Worm (Caenorhabditis elegans) whole organism, mixed stage, embryonic: Measurements from ENCODE around the gene F02C9.2.

ENCODE experiments used
- M03D4.4 ChIP-seq: sonication (generic microtip); optimal IDR thresholded peaks from 2 replicates; lab custom pipeline; 2017; ENCODE audit warnings: mild to moderate bottlenecking, missing genetic modification characterization, missing compliant biosample characterization
- bed-3 ChIP-seq: fragments of 200-800 bp; sonication (Bioruptor generic); optimal IDR thresholded peaks from 3 replicates; lab custom pipeline; 2018; ENCODE audit warnings: mild to moderate bottlenecking, missing genetic modification characterization, moderate library complexity, missing compliant biosample characterization
- blmp-1 ChIP-seq: fragments of 150-350 bp; optimal IDR thresholded peaks from 2 replicates; lab custom pipeline; 2014; ENCODE audit warnings: missing biosample characterization, missing genetic modification characterization
- ceh-39 ChIP-seq: fragments of 150-350 bp; optimal IDR thresholded peaks from 2 replicates; lab custom pipeline; 2014; ENCODE audit warnings: missing biosample characterization, missing genetic modification characterization
- ceh-43 ChIP-seq: fragments of 200-800 bp; sonication (Bioruptor generic); optimal IDR thresholded peaks from 2 replicates; lab custom pipeline; 2018; ENCODE audit warnings: mild to moderate bottlenecking, missing genetic modification characterization, moderate library complexity, missing compliant biosample characterization
- ceh-83 ChIP-seq: fragments of 200-800 bp; sonication (Bioruptor generic); optimal IDR thresholded peaks from 2 replicates; lab custom pipeline; 2018; ENCODE audit warnings: mild to moderate bottlenecking, missing genetic modification characterization, missing compliant biosample characterization
- ces-1 ChIP-seq: fragments of 150-350 bp; optimal IDR thresholded peaks from 2 replicates; lab custom pipeline; 2014; ENCODE audit warnings: missing biosample characterization, missing genetic modification reagents, missing genetic modification characterization
- cnd-1 ChIP-seq: fragments of 200-800 bp; sonication (Bioruptor generic); optimal IDR thresholded peaks from 2 replicates; lab custom pipeline; 2018; ENCODE audit warnings: mild to moderate bottlenecking, missing genetic modification characterization, missing compliant biosample characterization
- drap-1 ChIP-seq: fragments of 200-800 bp; sonication (Bioruptor generic); optimal IDR thresholded peaks from 3 replicates; lab custom pipeline; 2018; ENCODE audit warnings: mild to moderate bottlenecking, missing genetic modification characterization, missing compliant biosample characterization
- elt-1 ChIP-seq: sonication (generic microtip); optimal IDR thresholded peaks from 2 replicates; lab custom pipeline; 2017; ENCODE audit warnings: missing genetic modification characterization, mild to moderate bottlenecking, missing compliant biosample characterization, antibody characterized with exemption, moderate library complexity, borderline replicate concordance; ENCODE audit not compliant: insufficient read depth
- elt-3 ChIP-seq: fragments of 150-350 bp; optimal IDR thresholded peaks from 2 replicates; lab custom pipeline; 2014; ENCODE audit warnings: missing biosample characterization, missing genetic modification characterization
- flh-1 ChIP-seq: fragments of 200-800 bp; sonication (Bioruptor generic); optimal IDR thresholded peaks from 2 replicates; lab custom pipeline; 2018; ENCODE audit warnings: mild to moderate bottlenecking, missing genetic modification characterization, moderate library complexity, missing compliant biosample characterization
- ham-2 ChIP-seq: fragments of 200-800 bp; sonication (Bioruptor generic); optimal IDR thresholded peaks from 2 replicates; lab custom pipeline; 2018; ENCODE audit warnings: mild to moderate bottlenecking, missing genetic modification characterization, missing compliant biosample characterization
- hlh-1 ChIP-seq: fragments of 150-350 bp; optimal IDR thresholded peaks from 2 replicates; lab custom pipeline; 2014; ENCODE audit warnings: missing biosample characterization, missing genetic modification reagents, missing genetic modification characterization
- lin-13 ChIP-seq: fragments of 150-350 bp; optimal IDR thresholded peaks from 2 replicates; lab custom pipeline; 2014; ENCODE audit warnings: missing biosample characterization, missing genetic modification characterization
- lin-32 ChIP-seq: fragments of 200-800 bp; sonication (Bioruptor generic); optimal IDR thresholded peaks from 2 replicates; lab custom pipeline; 2018; ENCODE audit warnings: mild to moderate bottlenecking, missing genetic modification characterization, missing compliant biosample characterization
- lsy-2 ChIP-seq: fragments of 150-350 bp; optimal IDR thresholded peaks from 2 replicates; lab custom pipeline; 2014; ENCODE audit warnings: missing biosample characterization, missing genetic modification characterization
- mab-5 ChIP-seq: fragments of 150-350 bp; optimal IDR thresholded peaks from 2 replicates; lab custom pipeline; 2014; ENCODE audit warnings: missing biosample characterization, missing genetic modification characterization
- mep-1 ChIP-seq: fragments of 150-350 bp; optimal IDR thresholded peaks from 2 replicates; lab custom pipeline; 2017; ENCODE audit warnings: missing biosample characterization, missing genetic modification reagents, missing genetic modification characterization, inconsistent platforms
- mls-2 ChIP-seq: sonication (generic microtip); optimal IDR thresholded peaks from 2 replicates; lab custom pipeline; 2016; ENCODE audit warnings: mild to moderate bottlenecking, missing genetic modification characterization, moderate library complexity, missing compliant biosample characterization
- nhr-2 ChIP-seq: fragments of 150-350 bp; optimal IDR thresholded peaks from 2 replicates; lab custom pipeline; 2014; ENCODE audit warnings: missing biosample characterization, missing genetic modification characterization
- nhr-28 ChIP-seq: fragments of 150-350 bp; optimal IDR thresholded peaks from 2 replicates; lab custom pipeline; 2014; ENCODE audit warnings: missing biosample characterization, missing genetic modification characterization
- nhr-76 ChIP-seq: sonication (generic microtip); optimal IDR thresholded peaks from 2 replicates; lab custom pipeline; 2017; ENCODE audit warnings: missing biosample characterization, missing genetic modification characterization
- pha-4 ChIP-seq: fragments of 150-350 bp; optimal IDR thresholded peaks from 2 replicates; lab custom pipeline; 2018; ENCODE audit warnings: missing biosample characterization, missing genetic modification reagents, missing genetic modification characterization
- sem-2 ChIP-seq: fragments of 200-800 bp; sonication (Bioruptor generic); optimal IDR thresholded peaks from 2 replicates; lab custom pipeline; 2018; ENCODE audit warnings: mild to moderate bottlenecking, missing genetic modification characterization, missing compliant biosample characterization
- snpc-4 ChIP-seq: fragments of 150-350 bp; optimal IDR thresholded peaks from 2 replicates; lab custom pipeline; 2014; ENCODE audit warnings: missing biosample characterization, missing genetic modification characterization
- sptf-1 ChIP-seq: sonication (generic microtip); optimal IDR thresholded peaks from 2 replicates; lab custom pipeline; 2017; ENCODE audit warnings: mild to moderate bottlenecking, missing genetic modification characterization, moderate library complexity, missing compliant biosample characterization
- tbx-8 ChIP-seq: fragments of 200-800 bp; sonication (Bioruptor generic); optimal IDR thresholded peaks from 2 replicates; lab custom pipeline; 2018; ENCODE audit warnings: mild to moderate bottlenecking, missing genetic modification characterization, moderate library complexity, missing compliant biosample characterization
- unc-39 ChIP-seq: fragments of 150-350 bp; optimal IDR thresholded peaks from 2 replicates; lab custom pipeline; 2014; ENCODE audit warnings: missing biosample characterization, missing genetic modification characterization
- unc-62 ChIP-seq: fragments of 150-350 bp; optimal IDR thresholded peaks from 2 replicates; lab custom pipeline; 2014; ENCODE audit warnings: missing biosample characterization, missing genetic modification reagents, missing genetic modification characterization
- zip-8 ChIP-seq: fragments of 150-350 bp; optimal IDR thresholded peaks from 2 replicates; lab custom pipeline; 2014; ENCODE audit warnings: missing biosample characterization, missing genetic modification characterization
- ztf-11 ChIP-seq: fragments of 150-350 bp; optimal IDR thresholded peaks from 2 replicates; lab custom pipeline; 2014; ENCODE audit warnings: missing biosample characterization, missing genetic modification characterization

Gene F02C9.2

ce11 chrV:3155072-3155471, 21.6 kb downstream of the F02C9.2 start, which contains the start of gene srab-7:
srab-7 (minus strand) TSS chrV:3155172.
- no peak for TF ChIP-seq lin-32
- TF ChIP-seq ces-1 (GFP tag; lab: Kevin White, UChicago) = no peak
- no peak for TF ChIP-seq pha-4 (tag; lab: Kevin White, UChicago)
- no peak for TF ChIP-seq M03D4.4

- TF ChIP-seq nhr-28 (tag; lab: Kevin White, UChicago) = no peak
- TF ChIP-seq unc-62 (GFP tag; lab: Kevin White, UChicago) = no peak
- no peak for TF ChIP-seq tbx-8 (GFP tag; lab: Kevin White, UChicago)
- no peak for TF ChIP-seq mab-5 (tag; lab: Kevin White, UChicago)
- TF ChIP-seq ceh-39 (tag; lab: Kevin White, UChicago) = no peak
- TF ChIP-seq ceh-43 (GFP tag; lab: Kevin White, UChicago) = no peak
- TF ChIP-seq mep-1 (tag; lab: Kevin White, UChicago) = no peak
- TF ChIP-seq lsy-2 (tag; lab: Kevin White, UChicago) = no peak
- TF ChIP-seq hlh-1 = no peak
- no peak for TF ChIP-seq ztf-11 (tag; lab: Kevin White, UChicago)
- no peak for TF ChIP-seq snpc-4 (tag; lab: Kevin White, UChicago)
- TF ChIP-seq sem-2 (GFP tag; lab: Kevin White, UChicago) = no peak
- TF ChIP-seq M03D4.4 = no peak
- TF ChIP-seq elt-1 (tag; lab: Kevin White, UChicago) = no peak
- no peak for TF ChIP-seq zip-8 (tag; lab: Kevin White, UChicago)
- TF ChIP-seq lin-32 = no peak
- TF ChIP-seq drap-1 = no peak
- TF ChIP-seq flh-1 (GFP tag; lab: Kevin White, UChicago) = no peak
These were observed 23.3 kb downstream of the F02C9.2 start, which contains the start of gene exh-1 for ce11 chrV:3156786-3157185. exh-1 (plus strand) TSS chrV:3157086.

DNA sequence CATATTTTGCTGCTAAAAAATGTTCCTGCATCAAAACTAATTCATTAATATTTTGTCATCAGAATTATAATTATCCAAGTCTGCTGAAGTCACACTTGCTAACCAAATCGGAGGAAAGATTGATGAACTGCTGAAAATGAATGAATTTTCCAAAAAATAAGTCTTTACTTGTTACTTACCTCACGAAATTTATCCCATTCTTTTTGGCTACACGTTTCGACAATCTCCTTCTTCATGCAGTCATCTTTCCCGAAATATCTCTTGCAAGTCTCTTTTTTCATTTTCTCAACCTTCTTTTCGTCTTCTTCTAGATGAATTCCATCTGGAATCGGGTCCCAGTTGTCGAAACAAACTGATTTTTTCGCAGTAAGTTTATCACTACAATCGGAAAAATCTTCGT, 24.9 kb downstream of the F02C9.2 start:
- TF ChIP-seq ceh-43 (GFP tag; lab: Kevin White, UChicago) = no peak
- TF ChIP-seq lsy-2 (tag; lab: Kevin White, UChicago) = no peak
- TF ChIP-seq elt-3 (tag; lab: Kevin White, UChicago) = no peak
- no peak for TF ChIP-seq bed-3 (GFP tag; lab: Kevin White, UChicago)
- no peak for TF ChIP-seq tbx-8 (GFP tag; lab: Kevin White, UChicago)
- TF ChIP-seq M03D4.4 = no peak
- TF ChIP-seq cnd-1 = no peak
- TF ChIP-seq drap-1 = no peak
- no peak for TF ChIP-seq mep-1 (tag; lab: Kevin White, UChicago)
- no peak for TF ChIP-seq zip-8 (tag; lab: Kevin White, UChicago)

DNA sequence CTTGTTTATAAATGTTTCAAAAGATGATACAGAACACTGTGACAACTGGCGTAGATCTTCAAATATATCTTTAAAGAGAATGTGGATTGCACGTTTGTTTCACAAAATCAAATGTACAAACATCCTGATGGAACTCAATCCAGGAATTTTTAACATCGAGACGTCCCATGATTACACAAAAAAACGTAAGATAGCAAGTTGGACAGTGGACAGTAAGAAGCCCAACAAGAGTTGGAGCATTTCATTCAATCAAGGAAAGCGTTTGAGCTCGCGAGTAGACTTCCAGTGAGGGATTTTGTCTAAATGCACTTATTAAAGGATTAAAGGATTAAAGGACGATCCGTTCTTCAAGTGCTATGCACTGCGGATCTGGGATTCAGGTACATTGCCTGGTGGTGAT, 25.7 kb downstream of the F02C9.2 start, which contains the start of gene C36C5.12:
C36C5.12 (minus strand) TSS at position 101 of the 400 bp plus-strand sequence.
- no peak for TF ChIP-seq lin-13 (tag; lab: Kevin White, UChicago)
- TF ChIP-seq elt-3 (tag; lab: Kevin White, UChicago) = no peak
- no peak for TF ChIP-seq sem-2 (GFP tag; lab: Kevin White, UChicago)
- no peak for TF ChIP-seq ceh-43 (GFP tag; lab: Kevin White, UChicago)
- no peak for TF ChIP-seq mab-5 (tag; lab: Kevin White, UChicago)
- TF ChIP-seq ceh-39 (tag; lab: Kevin White, UChicago) = no peak
- TF ChIP-seq mls-2 (tag; lab: Kevin White, UChicago) = no peak
- no peak for TF ChIP-seq lin-32
- no peak for TF ChIP-seq blmp-1 (tag; lab: Kevin White, UChicago)
- no peak for TF ChIP-seq ces-1 (GFP tag; lab: Kevin White, UChicago)
- no peak for TF ChIP-seq nhr-76 (tag; lab: Kevin White, UChicago)
- TF ChIP-seq ztf-11 (tag; lab: Kevin White, UChicago) = no peak
- TF ChIP-seq unc-39 = no peak
- TF ChIP-seq sptf-1 = no peak
- TF ChIP-seq zip-8 (tag; lab: Kevin White, UChicago) = no peak
- no peak for TF ChIP-seq cnd-1

DNA sequence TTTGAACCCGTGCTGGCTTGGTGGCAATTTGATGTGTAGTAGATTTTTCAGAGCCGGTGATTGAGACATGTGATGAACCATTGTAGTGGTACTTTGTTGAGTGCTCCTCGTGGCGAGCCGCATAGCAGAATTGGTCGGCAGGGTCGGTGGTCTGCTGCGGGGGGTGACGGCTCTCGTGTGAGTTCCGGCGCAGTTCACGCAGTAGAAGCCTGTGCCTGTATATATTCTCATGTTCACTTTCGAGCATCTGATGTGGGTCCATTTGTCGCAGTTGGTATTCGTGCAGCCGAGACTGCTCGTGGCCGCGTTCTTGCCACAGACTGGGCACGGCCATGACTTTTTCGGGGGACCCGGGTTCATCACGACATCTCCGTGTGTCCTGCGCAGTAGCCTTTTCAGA, 28.8 kb downstream of the F02C9.2 start:
- TF ChIP-seq pha-4 (tag; lab: Kevin White, UChicago) (no peak), tbx-8 (GFP tag; lab: Kevin White, UChicago) (no peak), ceh-39 (tag; lab: Kevin White, UChicago) (no peak), nhr-2 (no peak), ceh-83 (GFP tag; lab: Kevin White, UChicago) (no peak), ces-1 (GFP tag; lab: Kevin White, UChicago) (no peak), mep-1 (tag; lab: Kevin White, UChicago) (no peak), blmp-1 (tag; lab: Kevin White, UChicago) (no peak), flh-1 (GFP tag; lab: Kevin White, UChicago) (no peak), ham-2 (GFP tag; lab: Kevin White, UChicago) (no peak), mls-2 (tag; lab: Kevin White, UChicago) (no peak), sem-2 (GFP tag; lab: Kevin White, UChicago) (no peak), elt-1 (tag; lab: Kevin White, UChicago) (no peak), zip-8 (tag; lab: Kevin White, UChicago) (no peak)
